Worm (Caenorhabditis elegans) whole organism, L3 larva: ENCODE results near the gene lgc-58.

Experiments used
- R02D3.7 ChIP-seq: fragments of 150-350 bp; optimal IDR thresholded peaks from 2 replicates; lab custom pipeline; 2014; ENCODE audit warnings: missing biosample characterization, missing genetic modification characterization
- ZK546.5 ChIP-seq: sonication (generic microtip); optimal IDR thresholded peaks from 2 replicates; lab custom pipeline; 2017; ENCODE audit warnings: missing biosample characterization, missing genetic modification characterization
- ceh-16 ChIP-seq: sonication (generic microtip); optimal IDR thresholded peaks from 2 replicates; lab custom pipeline; 2017; ENCODE audit warnings: missing biosample characterization, missing genetic modification characterization
- ceh-28 ChIP-seq: fragments of 150-350 bp; optimal IDR thresholded peaks from 2 replicates; lab custom pipeline; 2014; ENCODE audit warnings: missing biosample characterization, missing genetic modification reagents, missing genetic modification characterization
- ceh-82 ChIP-seq: fragments of 150-350 bp; optimal IDR thresholded peaks from 2 replicates; lab custom pipeline; 2014; ENCODE audit warnings: missing biosample characterization, missing genetic modification characterization
- daf-12 ChIP-seq: fragments of 150-350 bp; optimal IDR thresholded peaks from 2 replicates; lab custom pipeline; 2014; ENCODE audit warnings: missing biosample characterization, missing genetic modification reagents, missing genetic modification characterization
- egl-27 ChIP-seq: sonication (generic microtip); optimal IDR thresholded peaks from 4 replicates; lab custom pipeline; 2017; ENCODE audit warnings: missing biosample characterization, missing genetic modification reagents, missing genetic modification characterization
- egl-5 ChIP-seq: fragments of 150-350 bp; optimal IDR thresholded peaks from 2 replicates; lab custom pipeline; 2017; ENCODE audit warnings: missing biosample characterization, missing genetic modification reagents, missing genetic modification characterization, inconsistent platforms
- elt-1 ChIP-seq: fragments of 150-350 bp; optimal IDR thresholded peaks from 2 replicates; lab custom pipeline; 2014; ENCODE audit warnings: missing biosample characterization, missing genetic modification characterization
- elt-2 ChIP-seq: sonication (generic microtip); optimal IDR thresholded peaks from 2 replicates; lab custom pipeline; 2016; ENCODE audit warnings: missing genetic modification reagents, mild to moderate bottlenecking, missing genetic modification characterization, missing compliant biosample characterization
- elt-3 ChIP-seq, 3 experiments: fragments of 150-350 bp in 1 of 3; sonication (generic microtip) in 2 of 3; optimal IDR thresholded peaks; 2 replicates in 2 of 3; 4 replicates in 1 of 3; lab custom pipeline; 2014 to 2017; ENCODE audit warnings: missing biosample characterization in 3 of 3, missing genetic modification characterization in 3 of 3
- fkh-2 ChIP-seq: fragments of 150-350 bp; optimal IDR thresholded peaks from 2 replicates; lab custom pipeline; 2014; ENCODE audit warnings: missing biosample characterization, missing genetic modification reagents, missing genetic modification characterization
- fos-1 ChIP-seq: fragments of 150-350 bp; optimal IDR thresholded peaks from 2 replicates; lab custom pipeline; 2014; ENCODE audit warnings: missing biosample characterization, missing genetic modification characterization
- jun-1 ChIP-seq: fragments of 150-350 bp; optimal IDR thresholded peaks from 2 replicates; lab custom pipeline; 2014; ENCODE audit warnings: missing biosample characterization, missing genetic modification reagents, missing genetic modification characterization
- lin-15B ChIP-seq: fragments of 150-350 bp; optimal IDR thresholded peaks from 2 replicates; lab custom pipeline; 2014; ENCODE audit warnings: missing biosample characterization, missing genetic modification characterization
- lin-39 ChIP-seq: fragments of 150-350 bp; optimal IDR thresholded peaks from 2 replicates; lab custom pipeline; 2018; ENCODE audit warnings: missing biosample characterization, missing genetic modification reagents, missing genetic modification characterization
- mdl-1 ChIP-seq: fragments of 150-350 bp; optimal IDR thresholded peaks from 2 replicates; lab custom pipeline; 2014; ENCODE audit warnings: missing biosample characterization, missing genetic modification characterization
- mml-1 ChIP-seq: fragments of 150-350 bp; sonication (generic microtip); optimal IDR thresholded peaks from 3 replicates; lab custom pipeline; 2014; ENCODE audit warnings: missing biosample characterization, missing genetic modification characterization
- nfya-1 ChIP-seq: sonication (generic microtip); optimal IDR thresholded peaks from 2 replicates; lab custom pipeline; 2017; ENCODE audit warnings: missing genetic modification characterization, mild to moderate bottlenecking, missing compliant biosample characterization, antibody characterized with exemption, moderate library complexity; ENCODE audit not compliant: insufficient read depth
- nhr-11 ChIP-seq: fragments of 150-350 bp; optimal IDR thresholded peaks from 2 replicates; lab custom pipeline; 2014; ENCODE audit warnings: missing biosample characterization, missing genetic modification characterization
- nhr-23 ChIP-seq: fragments of 150-350 bp; optimal IDR thresholded peaks from 2 replicates; lab custom pipeline; 2014; ENCODE audit warnings: missing biosample characterization, missing genetic modification reagents, missing genetic modification characterization
- nhr-237 ChIP-seq: fragments of 150-350 bp; optimal IDR thresholded peaks from 2 replicates; lab custom pipeline; 2014; ENCODE audit warnings: missing biosample characterization, missing genetic modification characterization
- nhr-28 ChIP-seq: fragments of 150-350 bp; optimal IDR thresholded peaks from 2 replicates; lab custom pipeline; 2014; ENCODE audit warnings: missing biosample characterization, missing genetic modification characterization
- nhr-43 ChIP-seq: sonication (generic microtip); optimal IDR thresholded peaks from 2 replicates; lab custom pipeline; 2016; ENCODE audit warnings: mild to moderate bottlenecking, missing genetic modification characterization, missing compliant biosample characterization; ENCODE audit not compliant: poor library complexity, severe bottlenecking
- nhr-67 ChIP-seq: fragments of 150-350 bp; optimal IDR thresholded peaks from 2 replicates; lab custom pipeline; 2014; ENCODE audit warnings: missing biosample characterization, missing genetic modification characterization
- pha-4 ChIP-seq: fragments of 150-350 bp; optimal IDR thresholded peaks from 2 replicates; lab custom pipeline; 2014; ENCODE audit warnings: missing biosample characterization, missing genetic modification reagents, missing genetic modification characterization
- pqm-1 ChIP-seq: fragments of 150-350 bp; optimal IDR thresholded peaks from 2 replicates; lab custom pipeline; 2017; ENCODE audit warnings: missing biosample characterization, missing genetic modification characterization, inconsistent platforms
- skn-1 ChIP-seq: fragments of 150-350 bp; optimal IDR thresholded peaks from 2 replicates; lab custom pipeline; 2014; ENCODE audit warnings: missing biosample characterization, missing genetic modification characterization
- unc-39 ChIP-seq: sonication (generic microtip); optimal IDR thresholded peaks from 4 replicates; lab custom pipeline; 2017; ENCODE audit warnings: missing biosample characterization, missing genetic modification characterization
- unc-62 ChIP-seq: fragments of 150-350 bp; sonication (generic microtip); optimal IDR thresholded peaks from 4 replicates; lab custom pipeline; 2014; ENCODE audit warnings: missing biosample characterization, missing genetic modification reagents, missing genetic modification characterization
- zag-1 ChIP-seq: fragments of 150-350 bp; optimal IDR thresholded peaks from 2 replicates; lab custom pipeline; 2014; ENCODE audit warnings: missing biosample characterization, missing genetic modification characterization
- ztf-11 ChIP-seq: fragments of 150-350 bp; optimal IDR thresholded peaks from 2 replicates; lab custom pipeline; 2014; ENCODE audit warnings: missing biosample characterization, missing genetic modification characterization

The lgc-58 gene

ce11 chrX:6109288-6109770 lies 34.0 kb downstream of the lgc-58 start, which contains the start of gene kynu-1:
Gene kynu-1, minus strand, starts transcription at chrX:6109338.
- TF ChIP-seq nhr-43: peak; percentile 32
- TF ChIP-seq elt-1 (tag; lab: Kevin White, UChicago): peak; percentile 81
- peak; percentile 53 for TF ChIP-seq nhr-23
- TF ChIP-seq pqm-1 (tag; lab: Kevin White, UChicago): no peak
- TF ChIP-seq fos-1 (tag; lab: Kevin White, UChicago): no peak
- no peak for TF ChIP-seq jun-1
- TF ChIP-seq elt-2: peak; percentile 57
- TF ChIP-seq lin-15B (tag; lab: Kevin White, UChicago): no peak
- peak; percentile 66 for TF ChIP-seq ceh-28 (tag; lab: Kevin White, UChicago)
- no peak for TF ChIP-seq skn-1 (tag; lab: Kevin White, UChicago)
- TF ChIP-seq daf-12 (tag; lab: Kevin White, UChicago): no peak
- TF ChIP-seq egl-5 (tag; lab: Kevin White, UChicago): no peak
- no peak for TF ChIP-seq ztf-11 (tag; lab: Kevin White, UChicago)
- no peak for TF ChIP-seq unc-62 (GFP tag; lab: Kevin White, UChicago)
- TF ChIP-seq nfya-1: no peak
- no peak for TF ChIP-seq mdl-1 (tag; lab: Kevin White, UChicago)

ce11 chrX:6112817-6113216 lies 37.5 kb downstream of the lgc-58 start, which contains the start of gene prx-3:
Gene prx-3, minus strand, starts transcription at chrX:6112917.
- TF ChIP-seq egl-5 (tag; lab: Kevin White, UChicago) (no peak), elt-2 (peak; percentile 54)

- no peak for TF ChIP-seq ceh-16 (tag; lab: Kevin White, UChicago)
- TF ChIP-seq egl-27 (tag; lab: Kevin White, UChicago): no peak
Observed at ce11 chrX:6115502-6115901, 40.2 kb downstream of the lgc-58 start, which contains the start of gene C15H9.3. Gene C15H9.3, plus strand, starts transcription at chrX:6115802.

ce11 chrX:6118086-6118825 lies 42.9 kb downstream of the lgc-58 start, which contains the start of gene C15H9.2:
Gene C15H9.2, plus strand, starts transcription at chrX:6118526.
- no peak for TF ChIP-seq zag-1 (tag; lab: Kevin White, UChicago)
- peak; percentile 47 for TF ChIP-seq pqm-1 (tag; lab: Kevin White, UChicago)
- no peak for TF ChIP-seq unc-39 (tag; lab: Kevin White, UChicago)
- no peak for TF ChIP-seq elt-1 (tag; lab: Kevin White, UChicago)
- TF ChIP-seq ceh-16 (tag; lab: Kevin White, UChicago): no peak
- TF ChIP-seq elt-2: peak; percentile 74
- TF ChIP-seq nfya-1: peak; percentile 6
- no peak for TF ChIP-seq nhr-237 (tag; lab: Kevin White, UChicago)
- no peak for TF ChIP-seq nhr-11 (tag; lab: Kevin White, UChicago)
- TF ChIP-seq ZK546.5: no peak
- TF ChIP-seq lin-39: no peak
- no peak for TF ChIP-seq nhr-67 (tag; lab: Kevin White, UChicago)
- TF ChIP-seq fkh-2: no peak
- no peak for TF ChIP-seq egl-27 (tag; lab: Kevin White, UChicago)
- no peak for TF ChIP-seq pha-4 (tag; lab: Kevin White, UChicago)
- TF ChIP-seq mml-1 (tag; lab: Kevin White, UChicago): no peak
- no peak for TF ChIP-seq egl-5 (tag; lab: Kevin White, UChicago)
- no peak for TF ChIP-seq R02D3.7

- peak; percentile 89 for TF ChIP-seq pha-4 (tag; lab: Kevin White, UChicago)
- no peak for TF ChIP-seq nhr-23
- TF ChIP-seq pqm-1 (tag; lab: Kevin White, UChicago): peak; percentile 15
- TF ChIP-seq elt-2: peak; percentile 27
- no peak for TF ChIP-seq ceh-82 (tag; lab: Kevin White, UChicago)
- no peak for TF ChIP-seq daf-12 (tag; lab: Kevin White, UChicago)
- no peak for TF ChIP-seq nfya-1
- TF ChIP-seq, all 47 proteins: peak for 3
Observed at ce11 chrX:6121279-6121678, 46.0 kb downstream of the lgc-58 start.

ce11 chrX:6122026-6122425 lies 46.7 kb downstream of the lgc-58 start, which contains the start of gene nnt-1:
Gene nnt-1, plus strand, starts transcription at chrX:6122311.
- TF ChIP-seq elt-3 (tag; optimal IDR thresholded peaks at IDR 0.05; lab: Kevin White, UChicago): no peak
- peak; percentile 37 for TF ChIP-seq pha-4 (tag; lab: Kevin White, UChicago)
- TF ChIP-seq ceh-82 (tag; lab: Kevin White, UChicago): no peak
- TF ChIP-seq nfya-1: no peak
- TF ChIP-seq nhr-28 (tag; lab: Kevin White, UChicago): no peak
